Worm (Caenorhabditis elegans): Measurements from ENCODE around the gene F10A3.11.

ce11 chrV:16190485-16190884 is 28.0 kb downstream of the F10A3.11 start, which contains the start of gene srh-281:
- TF ChIP-seq flt-1 (GFP tag; IDR thresholded peaks at IDR 0.05) (no peak), cog-1 (tag; optimal IDR thresholded peaks at IDR 0.05) (no peak), T22C8.4 (GFP tag; IDR thresholded peaks at IDR 0.05) (no peak), med-1 (GFP tag; optimal IDR thresholded peaks at IDR 0.05; ENCODE audit: insufficient read depth) (no peak), ztf-29 (GFP tag; IDR thresholded peaks at IDR 0.05) (no peak), ref-1 (GFP tag; conservative IDR thresholded peaks at IDR 0.05) (no peak), ztf-23 (GFP tag; IDR thresholded peaks at IDR 0.05) (no peak)

All from whole organism, midembryonic.